Worm (Caenorhabditis elegans) whole organism, late embryonic: ENCODE measurements around the gene F09E5.8.

Source experiments
- F13H6.1 ChIP-seq: sonication (generic microtip); optimal IDR thresholded peaks from 2 replicates; lab custom pipeline; 2016; ENCODE audit warnings: missing genetic modification characterization, missing compliant biosample characterization
- T23F11.4 ChIP-seq: fragments of 200-800 bp; sonication (Bioruptor generic); optimal IDR thresholded peaks from 2 replicates; lab custom pipeline; 2018; ENCODE audit warnings: mild to moderate bottlenecking, missing genetic modification characterization, missing compliant biosample characterization
- Y22D7AL.16 ChIP-seq: sonication (generic microtip); optimal IDR thresholded peaks from 2 replicates; lab custom pipeline; 2016; ENCODE audit warnings: missing genetic modification characterization, missing compliant biosample characterization
- ahr-1 ChIP-seq: sonication (generic microtip); optimal IDR thresholded peaks from 2 replicates; lab custom pipeline; 2016; ENCODE audit warnings: missing genetic modification characterization, missing compliant biosample characterization
- ama-1 ChIP-seq: fragments of 150-350 bp; optimal IDR thresholded peaks from 2 replicates; lab custom pipeline; 2014
- ceh-19 ChIP-seq: fragments of 200-800 bp; sonication (Bioruptor generic); optimal IDR thresholded peaks from 2 replicates; lab custom pipeline; 2018; ENCODE audit warnings: mild to moderate bottlenecking, missing genetic modification characterization, missing compliant biosample characterization
- ceh-2 ChIP-seq: sonication (generic microtip); optimal IDR thresholded peaks from 2 replicates; lab custom pipeline; 2016; ENCODE audit warnings: missing genotype, missing genetic modification characterization, missing compliant biosample characterization
- ceh-22 ChIP-seq: sonication (generic microtip); optimal IDR thresholded peaks from 2 replicates; lab custom pipeline; 2017; ENCODE audit warnings: missing biosample characterization, missing genetic modification characterization
- ceh-30 ChIP-seq: fragments of 150-350 bp; optimal IDR thresholded peaks from 2 replicates; lab custom pipeline; 2014; ENCODE audit warnings: missing biosample characterization, missing genetic modification characterization
- ceh-45 ChIP-seq: fragments of 200-800 bp; sonication (Bioruptor generic); IDR thresholded peaks from 2 replicates; pipeline ENCODE4 v1.3.6; 2022; ENCODE audit warnings: missing genetic modification reagents, missing genetic modification characterization, missing compliant biosample characterization
- ceh-9 ChIP-seq: sonication (generic microtip); optimal IDR thresholded peaks from 2 replicates; lab custom pipeline; 2016; ENCODE audit warnings: mild to moderate bottlenecking, missing genetic modification characterization, inconsistent platforms, missing compliant biosample characterization
- che-1 ChIP-seq: sonication (generic microtip); optimal IDR thresholded peaks from 2 replicates; lab custom pipeline; 2016; ENCODE audit warnings: mild to moderate bottlenecking, missing genetic modification characterization, missing compliant biosample characterization
- elt-2 ChIP-seq: sonication (generic microtip); optimal IDR thresholded peaks from 2 replicates; lab custom pipeline; 2016; ENCODE audit warnings: missing genetic modification reagents, missing genetic modification characterization, missing compliant biosample characterization
- elt-4 ChIP-seq: sonication (generic microtip); optimal IDR thresholded peaks from 2 replicates; lab custom pipeline; 2016; ENCODE audit warnings: missing genetic modification characterization, missing compliant biosample characterization
- fkh-10 ChIP-seq: fragments of 150-350 bp; optimal IDR thresholded peaks from 2 replicates; lab custom pipeline; 2014; ENCODE audit warnings: missing biosample characterization, missing genetic modification reagents, missing genetic modification characterization
- fkh-6 ChIP-seq: sonication (generic microtip); optimal IDR thresholded peaks from 2 replicates; lab custom pipeline; 2016; ENCODE audit warnings: missing genetic modification characterization, missing compliant biosample characterization
- gmeb-2 ChIP-seq: sonication (generic microtip); optimal IDR thresholded peaks from 2 replicates; lab custom pipeline; 2016; ENCODE audit warnings: missing genetic modification characterization, inconsistent platforms, missing compliant biosample characterization
- hlh-15 ChIP-seq: sonication (generic microtip); optimal IDR thresholded peaks from 2 replicates; lab custom pipeline; 2016; ENCODE audit warnings: missing genetic modification characterization, missing compliant biosample characterization
- hlh-30 ChIP-seq: sonication (generic microtip); optimal IDR thresholded peaks from 2 replicates; lab custom pipeline; 2017; ENCODE audit warnings: antibody characterized with exemption, missing genetic modification characterization, missing compliant biosample characterization; ENCODE audit not compliant: insufficient read depth
- hlh-6 ChIP-seq: sonication (generic microtip); optimal IDR thresholded peaks from 2 replicates; lab custom pipeline; 2016; ENCODE audit warnings: missing genotype, missing genetic modification characterization, missing compliant biosample characterization
- hlh-8 ChIP-seq: sonication (generic microtip); optimal IDR thresholded peaks from 2 replicates; lab custom pipeline; 2016; ENCODE audit warnings: missing genotype, missing genetic modification characterization, missing compliant biosample characterization
- lin-11 ChIP-seq: fragments of 200-800 bp; sonication (Bioruptor generic); optimal IDR thresholded peaks from 2 replicates; lab custom pipeline; 2018; ENCODE audit warnings: mild to moderate bottlenecking, missing genetic modification characterization, missing compliant biosample characterization
- mec-3 ChIP-seq: sonication (generic microtip); optimal IDR thresholded peaks from 2 replicates; lab custom pipeline; 2016; ENCODE audit warnings: borderline replicate concordance, missing genetic modification characterization, missing compliant biosample characterization
- nfya-1 ChIP-seq: sonication (generic microtip); optimal IDR thresholded peaks from 2 replicates; lab custom pipeline; 2017; ENCODE audit warnings: missing genetic modification characterization, mild to moderate bottlenecking, missing compliant biosample characterization, antibody characterized with exemption, moderate library complexity
- nhr-11 ChIP-seq: fragments of 150-350 bp; optimal IDR thresholded peaks from 2 replicates; lab custom pipeline; 2014; ENCODE audit warnings: missing biosample characterization, missing genetic modification characterization
- nhr-232 ChIP-seq: sonication (generic microtip); optimal IDR thresholded peaks from 2 replicates; lab custom pipeline; 2016; ENCODE audit warnings: missing genetic modification characterization, missing compliant biosample characterization
- pag-3 ChIP-seq: sonication (generic microtip); optimal IDR thresholded peaks from 2 replicates; lab custom pipeline; 2016; ENCODE audit warnings: missing compliant biosample characterization, missing genetic modification characterization, borderline replicate concordance
- pat-9 ChIP-seq: fragments of 200-800 bp; sonication (Bioruptor generic); optimal IDR thresholded peaks from 2 replicates; lab custom pipeline; 2018; ENCODE audit warnings: mild to moderate bottlenecking, missing genetic modification characterization, moderate library complexity, missing compliant biosample characterization
- pax-1 ChIP-seq: fragments of 150-350 bp; optimal IDR thresholded peaks from 2 replicates; lab custom pipeline; 2014; ENCODE audit warnings: missing biosample characterization, missing genetic modification characterization
- pqm-1 ChIP-seq: sonication (generic microtip); optimal IDR thresholded peaks from 2 replicates; lab custom pipeline; 2016; ENCODE audit warnings: missing genetic modification characterization, missing compliant biosample characterization
- pros-1 ChIP-seq: fragments of 150-350 bp; optimal IDR thresholded peaks from 2 replicates; lab custom pipeline; 2014; ENCODE audit warnings: missing biosample characterization, missing genetic modification reagents, missing genetic modification characterization
- rnt-1 ChIP-seq: sonication (generic microtip); optimal IDR thresholded peaks from 2 replicates; lab custom pipeline; 2016; ENCODE audit warnings: missing genetic modification characterization, missing compliant biosample characterization
- sdc-2 ChIP-seq: sonication (generic microtip); optimal IDR thresholded peaks from 2 replicates; lab custom pipeline; 2016; ENCODE audit warnings: missing genotype, missing genetic modification characterization, missing compliant biosample characterization
- sox-2 ChIP-seq: fragments of 200-800 bp; sonication (Bioruptor generic); IDR thresholded peaks from 2 replicates; pipeline ENCODE4 v1.3.6; 2022; ENCODE audit warnings: missing genetic modification reagents, missing genetic modification characterization, missing compliant biosample characterization
- syd-9 ChIP-seq: sonication (generic microtip); optimal IDR thresholded peaks from 2 replicates; lab custom pipeline; 2016; ENCODE audit warnings: mild to moderate bottlenecking, missing genetic modification characterization, moderate library complexity, missing compliant biosample characterization
- tbx-2 ChIP-seq: sonication (generic microtip); optimal IDR thresholded peaks from 2 replicates; lab custom pipeline; 2016; ENCODE audit warnings: missing genetic modification characterization, missing compliant biosample characterization
- tbx-7 ChIP-seq: sonication (generic microtip); optimal IDR thresholded peaks from 2 replicates; lab custom pipeline; 2016; ENCODE audit warnings: missing genotype, missing genetic modification characterization, missing compliant biosample characterization
- zip-5 ChIP-seq: sonication (generic microtip); optimal IDR thresholded peaks from 2 replicates; lab custom pipeline; 2016; ENCODE audit warnings: missing genetic modification characterization, missing compliant biosample characterization
- ztf-16 ChIP-seq: sonication (generic microtip); optimal IDR thresholded peaks from 2 replicates; lab custom pipeline; 2017; ENCODE audit warnings: missing genetic modification characterization, missing compliant biosample characterization

F09E5.8 gene

DNA sequence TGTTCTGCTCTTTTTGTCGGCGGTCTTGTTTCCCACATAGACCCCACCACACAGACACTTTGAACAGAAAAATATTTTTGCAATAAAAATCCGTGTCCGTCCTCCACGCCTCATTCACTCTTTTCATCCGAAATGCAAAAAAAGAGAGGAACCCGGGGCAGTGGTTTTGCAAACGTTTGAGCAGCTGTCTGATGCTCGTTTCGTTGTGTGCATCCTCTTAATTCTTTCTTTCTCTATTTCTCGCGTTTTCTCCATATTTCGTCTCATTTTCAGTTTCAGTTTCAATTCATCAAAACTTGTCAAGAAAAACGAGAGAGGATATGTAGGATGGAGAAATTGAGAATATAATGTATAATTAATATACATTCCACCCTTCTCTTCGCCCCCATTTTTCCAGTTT lies 41.5 kb upstream of the F09E5.8 start:
- no peak for TF ChIP-seq che-1
- no peak for TF ChIP-seq ceh-30 (tag; lab: Kevin White, UChicago)
- no peak for TF ChIP-seq nhr-232 (tag; lab: Kevin White, UChicago)
- TF ChIP-seq pag-3 (tag; lab: Kevin White, UChicago): no peak
- TF ChIP-seq pros-1 (tag; lab: Kevin White, UChicago): no peak
- TF ChIP-seq syd-9 (tag; lab: Kevin White, UChicago): no peak
- no peak for TF ChIP-seq nfya-1 (tag; lab: Kevin White, UChicago)
- no peak for TF ChIP-seq mec-3 (tag; lab: Kevin White, UChicago)
- TF ChIP-seq lin-11 (tag; lab: Kevin White, UChicago): no peak
- TF ChIP-seq hlh-15: no peak
- TF ChIP-seq F13H6.1 (tag; lab: Kevin White, UChicago): no peak
- no peak for TF ChIP-seq ama-1 (lab: Kevin White, UChicago)
- TF ChIP-seq fkh-10 (GFP tag; lab: Kevin White, UChicago): no peak
- TF ChIP-seq pat-9 (tag; lab: Kevin White, UChicago): no peak
- no peak for TF ChIP-seq sdc-2 (tag; lab: Kevin White, UChicago)
- no peak for TF ChIP-seq hlh-30
- TF ChIP-seq ztf-16 (tag; lab: Kevin White, UChicago): no peak
- no peak for TF ChIP-seq rnt-1

- no peak for TF ChIP-seq pax-1 (tag; lab: Kevin White, UChicago)
- no peak for TF ChIP-seq sox-2
- TF ChIP-seq zip-5 (tag; lab: Kevin White, UChicago): no peak
- no peak for TF ChIP-seq elt-4 (tag; lab: Kevin White, UChicago)
- TF ChIP-seq Y22D7AL.16 (tag; lab: Kevin White, UChicago): no peak
- no peak for TF ChIP-seq T23F11.4 (GFP tag; lab: Kevin White, UChicago)
- TF ChIP-seq fkh-6 (tag; lab: Kevin White, UChicago): no peak
- no peak for TF ChIP-seq ceh-19 (GFP tag; lab: Kevin White, UChicago)
- no peak for TF ChIP-seq hlh-8 (tag; lab: Kevin White, UChicago)
- TF ChIP-seq pqm-1 (tag; lab: Kevin White, UChicago): no peak
- TF ChIP-seq nhr-232 (tag; lab: Kevin White, UChicago): no peak
- no peak for TF ChIP-seq ceh-30 (tag; lab: Kevin White, UChicago)
- no peak for TF ChIP-seq che-1
These were observed 40.7 kb upstream of the F09E5.8 start for ce11 chrII:5309720-5310119.

ce11 chrII:5310795-5311194 lies 39.7 kb upstream of the F09E5.8 start:
- TF ChIP-seq nhr-232 (tag; lab: Kevin White, UChicago) (no peak), elt-2 (tag; lab: Kevin White, UChicago) (no peak), ceh-45 (GFP tag; lab: Robert Waterston, UW) (no peak), tbx-2 (tag; lab: Kevin White, UChicago) (no peak), nhr-11 (tag; lab: Kevin White, UChicago) (no peak), ceh-2 (no peak), lin-11 (tag; lab: Kevin White, UChicago) (no peak), hlh-6 (tag; lab: Kevin White, UChicago) (no peak), tbx-7 (tag; lab: Kevin White, UChicago) (no peak), pax-1 (tag; lab: Kevin White, UChicago) (no peak), hlh-30 (no peak), ceh-9 (tag; lab: Kevin White, UChicago) (no peak), ceh-22 (no peak), ahr-1 (tag; lab: Kevin White, UChicago) (no peak), gmeb-2 (tag; lab: Kevin White, UChicago) (no peak)
